Fruit fly (Drosophila melanogaster): ENCODE data around the gene CG11656.
A peak's percentile ranks its signal among the peaks of the same experiment; 100 is the strongest.

Gene CG11656

DNA sequence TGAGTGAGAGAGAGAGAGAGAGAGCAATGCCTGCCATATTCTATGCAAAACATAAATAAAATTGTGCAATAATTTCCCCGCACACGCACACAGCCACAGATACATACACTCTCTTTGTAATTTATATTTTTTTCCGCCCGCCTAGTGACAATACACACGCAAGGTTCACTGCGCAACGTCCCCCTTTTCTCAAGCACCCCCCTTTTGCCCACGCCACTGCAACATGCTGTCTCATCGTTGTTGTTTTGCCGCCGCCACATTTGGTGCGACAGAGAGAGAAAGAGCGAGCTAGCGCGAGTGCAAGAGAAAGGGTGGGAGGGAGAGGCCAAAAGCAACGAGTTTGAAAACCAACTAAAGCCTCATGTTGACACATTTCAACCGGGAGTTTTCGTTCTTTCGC is 2.7 kb downstream of the CG11656 start (continued):
- TF ChIP-seq Pdp1 (GFP tag; optimal IDR thresholded peaks at IDR 0.05) (peak; percentile 51 to 79), row (GFP tag; IDR thresholded peaks at IDR 0.05) (peak; percentile 81), mam (GFP tag; optimal IDR thresholded peaks at IDR 0.05) (peak; percentile 64), CG1529 (GFP tag; optimal IDR thresholded peaks at IDR 0.05) (no peak), Nf-YA (GFP tag; IDR thresholded peaks at IDR 0.05) (0 out of 2 replicates have a peak, but pooled peaks have one; percentile 27), HmgD (GFP tag; optimal IDR thresholded peaks at IDR 0.05) (peak; percentile 36), CG7271 (tag; optimal IDR thresholded peaks at IDR 0.05) (no peak), unc-4 (GFP tag; IDR thresholded peaks at IDR 0.05; ENCODE audit: partially characterized antibody) (no peak), CG3838 (GFP tag; optimal IDR thresholded peaks at IDR 0.05) (peak; percentile 54), lab (GFP tag; optimal IDR thresholded peaks at IDR 0.05) (peak; percentile 77), bsh (GFP tag; optimal IDR thresholded peaks at IDR 0.05) (peak in 1 of 2 experiments; percentile 45), Doc2 (GFP tag; IDR thresholded peaks at IDR 0.05) (no peak), Usf (GFP tag; optimal IDR thresholded peaks at IDR 0.05) (no peak), D (optimal IDR thresholded peaks at IDR 0.05) (no peak), D (GFP tag; optimal IDR thresholded peaks at IDR 0.05) (peak; percentile 40), CG10565 (GFP tag; optimal IDR thresholded peaks at IDR 0.05) (no peak), CG17328 (GFP tag; IDR thresholded peaks at IDR 0.05) (peak; percentile 63), schlank (tag; optimal IDR thresholded peaks at IDR 0.05) (peak; percentile 29), sd (tag; optimal IDR thresholded peaks at IDR 0.05) (no peak), CG5180 (GFP tag; optimal IDR thresholded peaks at IDR 0.05) (peak; percentile 74), CG12769 (tag; optimal IDR thresholded peaks at IDR 0.05) (no peak), insv (GFP tag; optimal IDR thresholded peaks at IDR 0.05) (no peak), crc (GFP tag; optimal IDR thresholded peaks at IDR 0.05) (peak; percentile 54), dimm (GFP tag; IDR thresholded peaks at IDR 0.05) (0 out of 2 replicates have a peak, but pooled peaks have one; percentile 16), ttk (GFP tag; IDR thresholded peaks at IDR 0.05) (peak; percentile 61; the same call in 1 of the 2 replicates), CG14667 (GFP tag; IDR thresholded peaks at IDR 0.05) (peak; percentile 38; the same call in 1 of the 2 replicates), lola (GFP tag; optimal IDR thresholded peaks at IDR 0.05) (peak in 1 of 3 experiments; percentile 3), ap (GFP tag; IDR thresholded peaks at IDR 0.05) (peak; percentile 62), nerfin-1 (tag; optimal IDR thresholded peaks at IDR 0.05) (peak; percentile 39), cg (GFP tag; optimal IDR thresholded peaks at IDR 0.05) (peak; percentile 77), Antp (GFP tag; optimal IDR thresholded peaks at IDR 0.05) (peak; percentile 76), CG10462 (GFP tag; optimal IDR thresholded peaks at IDR 0.05) (no peak), CG4854 (GFP tag; optimal IDR thresholded peaks at IDR 0.05) (peak; percentile 25), CG6683 (GFP tag; optimal IDR thresholded peaks at IDR 0.05) (no peak), CG4360 (GFP tag; IDR thresholded peaks at IDR 0.05) (peak; percentile 53; the same call in 1 of the 2 replicates), CG15479 (GFP tag; optimal IDR thresholded peaks at IDR 0.05) (peak; percentile 91), pfk (GFP tag; optimal IDR thresholded peaks at IDR 0.05) (peak; percentile 1), CG7839 (tag; optimal IDR thresholded peaks at IDR 0.05) (peak; percentile 56), Hr39 (optimal IDR thresholded peaks at IDR 0.05) (no peak), Spps (tag; optimal IDR thresholded peaks at IDR 0.05) (no peak), psq (GFP tag; optimal IDR thresholded peaks at IDR 0.05) (no peak), kah (GFP tag; optimal IDR thresholded peaks at IDR 0.05) (no peak), Opbp (GFP tag; IDR thresholded peaks at IDR 0.05; ENCODE audit: partially characterized antibody) (no peak), ham (GFP tag; IDR thresholded peaks at IDR 0.05) (no peak), jigr1 (GFP tag; IDR thresholded peaks at IDR 0.05) (no peak), CG18011 (GFP tag; optimal IDR thresholded peaks at IDR 0.05) (no peak), CG10979 (tag; optimal IDR thresholded peaks at IDR 0.05) (peak; percentile 47), CG9876 (GFP tag; optimal IDR thresholded peaks at IDR 0.05) (peak; percentile 32), dpn (GFP tag; optimal IDR thresholded peaks at IDR 0.05) (peak; percentile 73 to 75), Ets97D (GFP tag; optimal IDR thresholded peaks at IDR 0.05) (peak; percentile 29)

Measured in whole organism, embryonic.